Worm (Caenorhabditis elegans) whole organism, young adult: Measurements from ENCODE around the gene K10H10.9.
A peak's percentile ranks its signal among the peaks of the same experiment; 100 is the strongest.

Experiments used
- B0019.2 ChIP-seq: fragments of 200-800 bp; sonication (Bioruptor generic); conservative IDR thresholded peaks from 2 replicates; pipeline ENCODE4 v1.3.6; 2022; ENCODE audit warnings: missing genetic modification reagents, missing genetic modification characterization, missing compliant biosample characterization
- B0261.1 ChIP-seq: sonication (generic microtip); optimal IDR thresholded peaks from 2 replicates; lab custom pipeline; 2016; ENCODE audit warnings: mild to moderate bottlenecking, missing genetic modification characterization, moderate library complexity, missing compliant biosample characterization
- B0336.3 ChIP-seq: fragments of 200-800 bp; sonication (Bioruptor generic); IDR thresholded peaks from 2 replicates; pipeline ENCODE4 v1.3.6; 2022; ENCODE audit warnings: missing genetic modification characterization, missing compliant biosample characterization
- D2030.7 ChIP-seq: fragments of 200-800 bp; sonication (Bioruptor generic); IDR thresholded peaks from 2 replicates; pipeline ENCODE4 v1.3.6; 2022; ENCODE audit warnings: missing genetic modification reagents, missing genetic modification characterization, missing compliant biosample characterization
- F49E8.2 ChIP-seq: sonication (generic microtip); optimal IDR thresholded peaks from 3 replicates; lab custom pipeline; 2017; ENCODE audit warnings: missing genetic modification characterization, mild to moderate bottlenecking, missing compliant biosample characterization, antibody characterized with exemption, moderate library complexity; ENCODE audit not compliant: insufficient read depth
- F57C9.4 ChIP-seq: sonication (generic microtip); optimal IDR thresholded peaks from 2 replicates; lab custom pipeline; 2017; ENCODE audit warnings: mild to moderate bottlenecking, missing genetic modification characterization, missing compliant biosample characterization
- Y53F4B.3 ChIP-seq: fragments of 200-800 bp; sonication (Bioruptor generic); IDR thresholded peaks from 2 replicates; pipeline ENCODE4 v1.3.6; 2022; ENCODE audit warnings: missing genetic modification reagents, missing genetic modification characterization, missing compliant biosample characterization
- Y95B8A.8 ChIP-seq: fragments of 200-800 bp; sonication (Bioruptor generic); IDR thresholded peaks from 2 replicates; pipeline ENCODE4 v1.3.6; 2022; ENCODE audit warnings: missing genetic modification reagents, missing genetic modification characterization, missing compliant biosample characterization
- akir-1 ChIP-seq: fragments of 200-800 bp; sonication (Bioruptor generic); optimal IDR thresholded peaks from 2 replicates; lab custom pipeline; 2018; ENCODE audit warnings: mild to moderate bottlenecking, missing genetic modification characterization, moderate library complexity, missing compliant biosample characterization
- aptf-2 ChIP-seq: fragments of 200-800 bp; sonication (Bioruptor generic); conservative IDR thresholded peaks from 2 replicates; pipeline ENCODE4 v1.3.6; 2022; ENCODE audit warnings: missing genetic modification reagents, missing genetic modification characterization, missing compliant biosample characterization
- aptf-3 ChIP-seq: fragments of 200-800 bp; sonication (Bioruptor generic); IDR thresholded peaks from 2 replicates; pipeline ENCODE4 v1.3.6; 2022; ENCODE audit warnings: missing genetic modification characterization, missing compliant biosample characterization
- attf-3 ChIP-seq: fragments of 200-800 bp; sonication (Bioruptor generic); conservative IDR thresholded peaks from 2 replicates; pipeline ENCODE4 v1.3.6; 2022; ENCODE audit warnings: missing genetic modification reagents, missing genetic modification characterization, missing compliant biosample characterization
- bed-1 ChIP-seq: fragments of 200-800 bp; sonication (Bioruptor generic); IDR thresholded peaks from 2 replicates; pipeline ENCODE4 v1.3.6; 2022; ENCODE audit warnings: missing genetic modification reagents, missing genetic modification characterization, missing compliant biosample characterization
- ccch-3 ChIP-seq: fragments of 200-800 bp; sonication (Bioruptor generic); optimal IDR thresholded peaks from 2 replicates; lab custom pipeline; 2018; ENCODE audit warnings: mild to moderate bottlenecking, missing genetic modification characterization, missing compliant biosample characterization
- cebp-2 ChIP-seq: fragments of 200-800 bp; sonication (Bioruptor generic); IDR thresholded peaks from 2 replicates; pipeline ENCODE4 v1.3.6; 2022; ENCODE audit warnings: missing genetic modification characterization, missing compliant biosample characterization
- ceh-100 ChIP-seq: fragments of 200-800 bp; sonication (Bioruptor generic); IDR thresholded peaks from 2 replicates; pipeline ENCODE4 v1.3.6; 2022; ENCODE audit warnings: missing genetic modification reagents, missing genetic modification characterization, missing compliant biosample characterization
- ceh-27 ChIP-seq: fragments of 200-800 bp; sonication (Bioruptor generic); optimal IDR thresholded peaks from 2 replicates; lab custom pipeline; 2018; ENCODE audit warnings: mild to moderate bottlenecking, missing genetic modification characterization, moderate library complexity, missing compliant biosample characterization
- ceh-79 ChIP-seq: sonication (generic microtip); optimal IDR thresholded peaks from 2 replicates; lab custom pipeline; 2017; ENCODE audit warnings: mild to moderate bottlenecking, missing genetic modification characterization, missing compliant biosample characterization
- chd-7 ChIP-seq: sonication (generic microtip); optimal IDR thresholded peaks from 2 replicates; lab custom pipeline; 2016; ENCODE audit warnings: mild to moderate bottlenecking, missing genetic modification characterization, moderate library complexity, missing compliant biosample characterization
- dpl-1 ChIP-seq: fragments of 150-350 bp; optimal IDR thresholded peaks from 2 replicates; lab custom pipeline; 2014; ENCODE audit warnings: missing biosample characterization, missing genetic modification reagents, missing genetic modification characterization
- hlh-12 ChIP-seq: sonication (generic microtip); optimal IDR thresholded peaks from 2 replicates; lab custom pipeline; 2016; ENCODE audit warnings: missing genetic modification characterization, missing compliant biosample characterization
- hlh-26 ChIP-seq: fragments of 200-800 bp; sonication (Bioruptor generic); conservative IDR thresholded peaks from 2 replicates; pipeline ENCODE4 v1.3.6; 2022; ENCODE audit warnings: missing genetic modification reagents, missing genetic modification characterization, missing compliant biosample characterization
- hmg-1.2 ChIP-seq: fragments of 200-800 bp; sonication (Bioruptor generic); IDR thresholded peaks from 2 replicates; pipeline ENCODE4 v1.3.6; 2022; ENCODE audit warnings: missing genetic modification reagents, missing genetic modification characterization, missing compliant biosample characterization
- hmg-20 ChIP-seq: fragments of 200-800 bp; sonication (Bioruptor generic); IDR thresholded peaks from 2 replicates; pipeline ENCODE4 v1.3.6; 2022; ENCODE audit warnings: missing genetic modification reagents, missing genetic modification characterization, missing compliant biosample characterization
- hsf-1 ChIP-seq: fragments of 200-800 bp; sonication (Bioruptor generic); IDR thresholded peaks from 2 replicates; pipeline ENCODE4 v1.3.6; 2022; ENCODE audit warnings: missing genetic modification reagents, missing genetic modification characterization, missing compliant biosample characterization
- lin-26 ChIP-seq: fragments of 200-800 bp; sonication (Bioruptor generic); IDR thresholded peaks from 2 replicates; pipeline ENCODE4 v1.3.6; 2022; ENCODE audit warnings: missing genetic modification reagents, missing genetic modification characterization, missing compliant biosample characterization
- lin-40 ChIP-seq: sonication (generic microtip); optimal IDR thresholded peaks from 2 replicates; lab custom pipeline; 2016; ENCODE audit warnings: missing genetic modification characterization, mild to moderate bottlenecking, missing compliant biosample characterization, missing genotype, missing genetic modification reagents
- lsy-27 ChIP-seq: sonication (generic microtip); optimal IDR thresholded peaks from 2 replicates; lab custom pipeline; 2017; ENCODE audit warnings: missing genetic modification characterization, mild to moderate bottlenecking, missing compliant biosample characterization, antibody characterized with exemption, missing genotype, borderline replicate concordance; ENCODE audit not compliant: insufficient read depth
- mel-28 ChIP-seq: sonication (generic microtip); optimal IDR thresholded peaks from 2 replicates; lab custom pipeline; 2016; ENCODE audit warnings: borderline replicate concordance, mild to moderate bottlenecking, missing genetic modification characterization, missing compliant biosample characterization
- nfyb-1 ChIP-seq: fragments of 200-800 bp; sonication (Bioruptor generic); IDR thresholded peaks from 2 replicates; pipeline ENCODE4 v1.3.6; 2022; ENCODE audit warnings: missing genetic modification reagents, missing genetic modification characterization, missing compliant biosample characterization
- nhr-120 ChIP-seq: fragments of 200-800 bp; sonication (Bioruptor generic); IDR thresholded peaks from 2 replicates; pipeline ENCODE4 v1.3.6; 2022; ENCODE audit warnings: missing genetic modification characterization, missing compliant biosample characterization
- repo-1 ChIP-seq: sonication (generic microtip); optimal IDR thresholded peaks from 2 replicates; lab custom pipeline; 2017; ENCODE audit warnings: mild to moderate bottlenecking, missing genetic modification characterization, missing compliant biosample characterization
- rpc-1 ChIP-seq, 2 experiments: fragments of 150-350 bp in 1 of 2; sonication (generic microtip) in 1 of 2; optimal IDR thresholded peaks; 2 replicates each; lab custom pipeline; 2014 to 2018; ENCODE audit warnings: missing biosample characterization in 1 of 2, missing genetic modification characterization in 1 of 2, missing genetic modification reagents in 1 of 2, missing genotype in 1 of 2
- sea-2 ChIP-seq: fragments of 200-800 bp; sonication (Bioruptor generic); IDR thresholded peaks from 2 replicates; pipeline ENCODE4 v1.3.6; 2022; ENCODE audit warnings: missing genetic modification characterization, missing compliant biosample characterization
- snpc-3.4 ChIP-seq: sonication (generic microtip); optimal IDR thresholded peaks from 2 replicates; lab custom pipeline; 2017; ENCODE audit warnings: missing genetic modification characterization, mild to moderate bottlenecking, missing compliant biosample characterization, antibody characterized with exemption, moderate library complexity, missing genotype, missing genetic modification reagents
- snpc-4 ChIP-seq, 5 experiments: fragments of 150-350 bp in 1 of 5; sonication (generic microtip) in 4 of 5; optimal IDR thresholded peaks; 2 replicates each; lab custom pipeline; 2014 to 2018; ENCODE audit warnings: missing genetic modification characterization in 5 of 5, missing biosample characterization in 3 of 5, antibody characterized with exemption in 2 of 5, mild to moderate bottlenecking in 2 of 5, missing compliant biosample characterization in 2 of 5, missing genotype in 2 of 5, moderate library complexity in 2 of 5, missing genetic modification reagents in 1 of 5
- somi-1 ChIP-seq: fragments of 200-800 bp; sonication (Bioruptor generic); optimal IDR thresholded peaks from 2 replicates; lab custom pipeline; 2018; ENCODE audit warnings: mild to moderate bottlenecking, missing genetic modification characterization, missing compliant biosample characterization
- sptf-2 ChIP-seq: fragments of 200-800 bp; sonication (Bioruptor generic); optimal IDR thresholded peaks from 2 replicates; lab custom pipeline; 2018; ENCODE audit warnings: mild to moderate bottlenecking, missing genetic modification characterization, missing compliant biosample characterization
- tbp1 ChIP-seq: fragments of 200-800 bp; sonication (Bioruptor generic); optimal IDR thresholded peaks from 2 replicates; lab custom pipeline; 2018; ENCODE audit warnings: mild to moderate bottlenecking, missing genetic modification characterization, missing compliant biosample characterization
- tbx-9 ChIP-seq: sonication (generic microtip); optimal IDR thresholded peaks from 2 replicates; lab custom pipeline; 2016; ENCODE audit warnings: borderline replicate concordance, missing genetic modification characterization, inconsistent platforms, missing compliant biosample characterization
- tlf-1 ChIP-seq: fragments of 200-800 bp; sonication (Bioruptor generic); optimal IDR thresholded peaks from 2 replicates; lab custom pipeline; 2018; ENCODE audit warnings: mild to moderate bottlenecking, missing genetic modification characterization, missing compliant biosample characterization
- unc-130 ChIP-seq: sonication (generic microtip); optimal IDR thresholded peaks from 2 replicates; lab custom pipeline; 2016; ENCODE audit warnings: missing genetic modification reagents, missing genetic modification characterization, missing compliant biosample characterization
- xnd-1 ChIP-seq: sonication (generic microtip); optimal IDR thresholded peaks from 2 replicates; lab custom pipeline; 2016; ENCODE audit warnings: missing genotype, missing genetic modification reagents, missing genetic modification characterization, missing compliant biosample characterization
- zfh-2 ChIP-seq: fragments of 200-800 bp; sonication (Bioruptor generic); conservative IDR thresholded peaks from 2 replicates; pipeline ENCODE4 v1.3.6; 2022; ENCODE audit warnings: missing genetic modification reagents, missing genetic modification characterization, missing compliant biosample characterization
- ztf-22 ChIP-seq: fragments of 200-800 bp; sonication (Bioruptor generic); optimal IDR thresholded peaks from 2 replicates; lab custom pipeline; 2018; ENCODE audit warnings: mild to moderate bottlenecking, missing genetic modification characterization, moderate library complexity, missing compliant biosample characterization
- ztf-25 ChIP-seq: fragments of 200-800 bp; sonication (Bioruptor generic); IDR thresholded peaks from 2 replicates; pipeline ENCODE4 v1.3.6; 2022; ENCODE audit warnings: missing genetic modification reagents, missing genetic modification characterization, missing compliant biosample characterization

The K10H10.9 gene

ce11 chrII:14496809-14497208 lies 18.1 kb downstream of the K10H10.9 start (continued):
- TF ChIP-seq aptf-3 (0 out of 2 replicates have a peak, but pooled peaks have one; percentile 70), rpc-1 (optimal IDR thresholded peaks at IDR 0.05; lab: Kevin White, UChicago) (peak; percentile 93), rpc-1 (tag; optimal IDR thresholded peaks at IDR 0.05; lab: Kevin White, UChicago) (peak; percentile 98), ceh-79 (tag; lab: Kevin White, UChicago) (peak; percentile 58), dpl-1 (peak; percentile 14), sptf-2 (peak; percentile 86), snpc-3.4 (tag; lab: Kevin White, UChicago) (peak; percentile 85), B0336.3 (GFP tag; lab: Robert Waterston, UW) (peak; percentile 87), bed-1 (no peak), sea-2 (GFP tag; lab: Robert Waterston, UW) (peak; percentile 86; the same call in 1 of the 2 replicates), ceh-100 (GFP tag; lab: Robert Waterston, UW) (peak; percentile 67), hlh-26 (GFP tag; lab: Robert Waterston, UW) (no peak), tbx-9 (peak; percentile 59), xnd-1 (no peak), tbp1 (GFP tag; lab: Kevin White, UChicago) (peak; percentile 99), Y95B8A.8 (GFP tag; lab: Robert Waterston, UW) (peak; percentile 77; the same call in 1 of the 2 replicates), hmg-20 (GFP tag; lab: Robert Waterston, UW) (peak; percentile 78; the same call in 1 of the 2 replicates), ceh-27 (GFP tag; lab: Kevin White, UChicago) (peak; percentile 90), hlh-12 (tag; lab: Kevin White, UChicago) (peak; percentile 31), B0261.1 (tag; lab: Kevin White, UChicago) (peak; percentile 93), chd-7 (tag; lab: Kevin White, UChicago) (peak; percentile 92), snpc-4 (GFP tag; optimal IDR thresholded peaks at IDR 0.05; lab: Kevin White, UChicago) (peak; percentile 86), snpc-4 (tag; optimal IDR thresholded peaks at IDR 0.05; lab: Kevin White, UChicago) (peak; percentile 76 to 92 (median 88)), unc-130 (GFP tag; lab: Kevin White, UChicago) (peak; percentile 57), cebp-2 (GFP tag; lab: Robert Waterston, UW) (0 out of 2 replicates have a peak, but pooled peaks have one; percentile 52), nhr-120 (peak; percentile 89; the same call in 1 of the 2 replicates), ztf-22 (GFP tag; lab: Kevin White, UChicago) (peak; percentile 74), hsf-1 (GFP tag; lab: Robert Waterston, UW) (peak; percentile 71; the same call in 1 of the 2 replicates), B0019.2 (peak; percentile 42; the same call in 1 of the 2 replicates), hmg-1.2 (peak; percentile 84), Y53F4B.3 (GFP tag; lab: Robert Waterston, UW) (no peak; the same call in 1 of the 2 replicates), repo-1 (peak; percentile 88), ztf-25 (GFP tag; lab: Robert Waterston, UW) (peak; percentile 93), lin-26 (GFP tag; lab: Robert Waterston, UW) (peak; percentile 99), tlf-1 (GFP tag; lab: Kevin White, UChicago) (peak; percentile 60), D2030.7 (GFP tag; lab: Robert Waterston, UW) (peak; percentile 84), somi-1 (GFP tag; lab: Kevin White, UChicago) (peak; percentile 83), nfyb-1 (GFP tag; lab: Robert Waterston, UW) (peak; percentile 95), ccch-3 (GFP tag; lab: Kevin White, UChicago) (no peak), mel-28 (tag; lab: Kevin White, UChicago) (peak; percentile 83), aptf-2 (GFP tag; lab: Robert Waterston, UW) (peak; percentile 72; the same call in 1 of the 2 replicates), lsy-27 (tag; lab: Kevin White, UChicago) (peak; percentile 58), F49E8.2 (tag; lab: Kevin White, UChicago) (peak; percentile 80), zfh-2 (GFP tag; lab: Robert Waterston, UW) (0 out of 2 replicates have a peak, but pooled peaks have one; percentile 53), akir-1 (peak; percentile 88), F57C9.4 (tag; lab: Kevin White, UChicago) (peak; percentile 76), lin-40 (tag; lab: Kevin White, UChicago) (peak; percentile 83), attf-3 (0 out of 2 replicates have a peak, but pooled peaks have one; percentile 29)
